Fruit fly (Drosophila melanogaster) whole organism, embryonic: Measurements from ENCODE around the gene Indy.

Source experiments
- CG10209 ChIP-seq: fragments of 200-800 bp; sonication (Bioruptor generic); optimal IDR thresholded peaks from 3 replicates; lab custom pipeline; 2017; ENCODE audit warnings: missing biosample characterization, mild to moderate bottlenecking, missing genetic modification characterization, missing genetic modification reagents
- CG1024 ChIP-seq: fragments of 200-800 bp; sonication (Bioruptor generic); IDR thresholded peaks from 2 replicates; pipeline ENCODE4 v1.3.6; 2022; ENCODE audit warnings: missing biosample characterization, missing genetic modification characterization
- CG10321 ChIP-seq: fragments of 200-800 bp; sonication (Bioruptor generic); IDR thresholded peaks from 2 replicates; pipeline ENCODE4 v1.3.6; 2022; ENCODE audit warnings: missing biosample characterization, missing genetic modification characterization
- CG10543 ChIP-seq: fragments of 200-800 bp; sonication (Bioruptor generic); optimal IDR thresholded peaks from 3 replicates; lab custom pipeline; 2017; ENCODE audit warnings: missing biosample characterization, mild to moderate bottlenecking, missing genetic modification characterization, moderate library complexity
- CG11456 ChIP-seq: fragments of 200-800 bp; sonication (Bioruptor generic); IDR thresholded peaks from 3 replicates; pipeline ENCODE4 v1.3.6; 2022; ENCODE audit warnings: missing biosample characterization, missing genetic modification characterization
- CG12104 ChIP-seq: fragments of 200-800 bp; sonication (Bioruptor generic); optimal IDR thresholded peaks from 3 replicates; lab custom pipeline; 2016; ENCODE audit warnings: missing biosample characterization, missing genetic modification characterization
- CG12744 ChIP-seq: fragments of 200-800 bp; sonication (Bioruptor generic); optimal IDR thresholded peaks from 2 replicates; lab custom pipeline; 2016; ENCODE audit warnings: missing biosample characterization, missing genetic modification characterization
- CG13894 ChIP-seq: fragments of 200-800 bp; sonication (Bioruptor generic); optimal IDR thresholded peaks from 3 replicates; lab custom pipeline; 2018; ENCODE audit warnings: missing biosample characterization, mild to moderate bottlenecking, missing genetic modification characterization, moderate library complexity
- CG14667 ChIP-seq: fragments of 200-800 bp; sonication (Bioruptor generic); IDR thresholded peaks from 2 replicates; pipeline ENCODE4 v1.3.6; 2022; ENCODE audit warnings: missing biosample characterization, missing genetic modification characterization
- CG17912 ChIP-seq: fragments of 200-800 bp; sonication (Bioruptor generic); optimal IDR thresholded peaks from 2 replicates; lab custom pipeline; 2018; ENCODE audit warnings: missing biosample characterization, mild to moderate bottlenecking, missing genetic modification characterization
- CG18011 ChIP-seq: fragments of 200-800 bp; sonication (Bioruptor generic); optimal IDR thresholded peaks from 2 replicates; lab custom pipeline; 2017; ENCODE audit warnings: missing biosample characterization, missing genetic modification characterization, mild to moderate bottlenecking, moderate library complexity, missing genotype
- CG18619 ChIP-seq: fragments of 200-800 bp; sonication (Bioruptor generic); optimal IDR thresholded peaks from 3 replicates; lab custom pipeline; 2017; ENCODE audit warnings: missing biosample characterization, mild to moderate bottlenecking, missing genetic modification characterization
- CG2199 ChIP-seq: fragments of 200-800 bp; sonication (Bioruptor generic); IDR thresholded peaks from 3 replicates; pipeline ENCODE4 v1.3.6; 2022; ENCODE audit warnings: missing biosample characterization, missing genetic modification characterization
- CG3281 ChIP-seq: fragments of 200-800 bp; sonication (Bioruptor generic); optimal IDR thresholded peaks from 3 replicates; lab custom pipeline; 2017; ENCODE audit warnings: missing biosample characterization, mild to moderate bottlenecking, missing genetic modification characterization
- CG8290 ChIP-seq, 3 experiments: fragments of 200-800 bp; sonication (Bioruptor generic); optimal IDR thresholded peaks; 2 replicates each; lab custom pipeline; 2016 to 2019; ENCODE audit warnings: missing biosample characterization in 3 of 3, missing genetic modification characterization in 3 of 3, mild to moderate bottlenecking in 2 of 3, moderate library complexity in 1 of 3
- CG9215 ChIP-seq: fragments of 200-800 bp; sonication (Bioruptor generic); IDR thresholded peaks from 2 replicates; pipeline ENCODE4 v1.3.6; 2022; ENCODE audit warnings: missing biosample characterization, missing genetic modification characterization
- CG9727 ChIP-seq: fragments of 200-800 bp; sonication (Bioruptor generic); optimal IDR thresholded peaks from 3 replicates; lab custom pipeline; 2017; ENCODE audit warnings: missing biosample characterization, mild to moderate bottlenecking, missing genetic modification characterization
- CHES-1-like ChIP-seq: fragments of 200-800 bp; sonication (Bioruptor generic); optimal IDR thresholded peaks from 2 replicates; lab custom pipeline; 2016; ENCODE audit warnings: missing biosample characterization, missing genetic modification characterization
- Camta ChIP-seq: fragments of 200-800 bp; sonication (Bioruptor generic); optimal IDR thresholded peaks from 2 replicates; lab custom pipeline; 2016; ENCODE audit warnings: missing biosample characterization, missing genetic modification characterization
- Eip74EF ChIP-seq, 2 experiments: fragments of 200-800 bp in 1 of 2; fragments of >200 bp in 1 of 2; sonication (Bioruptor generic) in 1 of 2; optimal IDR thresholded peaks; 2 replicates each; lab custom pipeline; 2017 to 2019; ENCODE audit warnings: missing biosample characterization in 2 of 2, missing genetic modification characterization in 2 of 2, mild to moderate bottlenecking in 1 of 2, moderate library complexity in 1 of 2
- Hand ChIP-seq: fragments of 200-800 bp; sonication (Bioruptor generic); optimal IDR thresholded peaks from 2 replicates; lab custom pipeline; 2017; ENCODE audit warnings: mild to moderate bottlenecking, missing biosample characterization, missing genetic modification reagents, missing genetic modification characterization
- Hmx ChIP-seq: fragments of 200-800 bp; sonication (Bioruptor generic); optimal IDR thresholded peaks from 2 replicates; lab custom pipeline; 2016; ENCODE audit warnings: missing biosample characterization, missing genetic modification characterization
- Hr3 ChIP-seq: fragments of 200-800 bp; sonication (Bioruptor generic); optimal IDR thresholded peaks from 3 replicates; lab custom pipeline; 2016; ENCODE audit warnings: missing biosample characterization, missing genetic modification characterization
- Myb ChIP-seq: fragments of 200-800 bp; sonication (Bioruptor generic); optimal IDR thresholded peaks from 2 replicates; lab custom pipeline; 2016; ENCODE audit warnings: missing biosample characterization, missing genetic modification characterization
- Opbp ChIP-seq: fragments of 200-800 bp; sonication (Bioruptor generic); IDR thresholded peaks from 3 replicates; pipeline ENCODE4 v1.3.6; 2022; ENCODE audit warnings: missing biosample characterization, missing genetic modification characterization; ENCODE audit not compliant: partially characterized antibody
- Scr ChIP-seq: fragments of 200-800 bp; sonication (Bioruptor generic); IDR thresholded peaks from 2 replicates; pipeline ENCODE4 v1.3.6; 2022; ENCODE audit warnings: missing biosample characterization, missing genetic modification characterization; ENCODE audit not compliant: partially characterized antibody
- Side ChIP-seq: fragments of 200-800 bp; sonication (Bioruptor generic); optimal IDR thresholded peaks from 2 replicates; lab custom pipeline; 2016; ENCODE audit warnings: missing biosample characterization, missing genetic modification characterization
- Trl ChIP-seq, 3 experiments: fragments of >200 bp in 2 of 3; fragments of 200-800 bp in 1 of 3; sonication (Bioruptor generic) in 1 of 3; optimal IDR thresholded peaks; 2 replicates in 1 of 3; 3 replicates in 2 of 3; lab custom pipeline; 2016 to 2017; ENCODE audit warnings: missing biosample characterization in 1 of 3, missing genetic modification characterization in 1 of 3
- bcd ChIP-seq: fragments of 200-800 bp; sonication (Bioruptor generic); optimal IDR thresholded peaks from 2 replicates; lab custom pipeline; 2017; ENCODE audit warnings: missing biosample characterization, mild to moderate bottlenecking, missing genetic modification characterization
- chinmo ChIP-seq: fragments of 200-800 bp; sonication (Bioruptor generic); IDR thresholded peaks from 4 replicates; pipeline ENCODE4 v1.3.6; 2022; ENCODE audit warnings: missing biosample characterization, missing genetic modification characterization; ENCODE audit not compliant: partially characterized antibody
- dati ChIP-seq: fragments of 200-800 bp; sonication (Bioruptor generic); IDR thresholded peaks from 2 replicates; pipeline ENCODE4 v1.3.6; 2022; ENCODE audit warnings: missing biosample characterization, missing genetic modification characterization
- dimm ChIP-seq: fragments of 200-800 bp; sonication (Bioruptor generic); IDR thresholded peaks from 2 replicates; pipeline ENCODE4 v1.3.6; 2022; ENCODE audit warnings: missing biosample characterization, missing genetic modification characterization
- en ChIP-seq: fragments of 200-800 bp; sonication (Bioruptor generic); optimal IDR thresholded peaks from 2 replicates; lab custom pipeline; 2016; ENCODE audit warnings: missing biosample characterization, missing genetic modification characterization
- fu2 ChIP-seq: fragments of 200-800 bp; sonication (Bioruptor generic); optimal IDR thresholded peaks from 2 replicates; lab custom pipeline; 2016; ENCODE audit warnings: missing biosample characterization, missing genetic modification characterization
- hbn ChIP-seq: fragments of 200-800 bp; sonication (Bioruptor generic); IDR thresholded peaks from 2 replicates; pipeline ENCODE4 v1.3.6; 2022; ENCODE audit warnings: missing biosample characterization, missing genetic modification characterization; ENCODE audit not compliant: partially characterized antibody
- her ChIP-seq: fragments of 200-800 bp; sonication (Bioruptor generic); optimal IDR thresholded peaks from 2 replicates; lab custom pipeline; 2016; ENCODE audit warnings: missing biosample characterization, missing genetic modification characterization
- lola ChIP-seq, 3 experiments: fragments of >200 bp in 2 of 3; fragments of 200-800 bp in 1 of 3; sonication (Bioruptor generic) in 1 of 3; optimal IDR thresholded peaks; 2 replicates each; lab custom pipeline; 2017 to 2019; ENCODE audit warnings: missing biosample characterization in 3 of 3, missing genetic modification characterization in 3 of 3, mild to moderate bottlenecking in 1 of 3, moderate library complexity in 1 of 3
- mld ChIP-seq: fragments of 200-800 bp; sonication (Bioruptor generic); IDR thresholded peaks from 3 replicates; pipeline ENCODE4 v1.3.6; 2022; ENCODE audit warnings: missing biosample characterization, missing genetic modification characterization; ENCODE audit not compliant: partially characterized antibody
- oc ChIP-seq: fragments of 200-800 bp; sonication (Bioruptor generic); optimal IDR thresholded peaks from 2 replicates; lab custom pipeline; 2018; ENCODE audit warnings: missing biosample characterization, mild to moderate bottlenecking, missing genetic modification characterization, moderate library complexity
- prd ChIP-seq, 3 experiments: fragments of >200 bp in 2 of 3; fragments of 200-800 bp in 1 of 3; sonication (Bioruptor generic) in 1 of 3; optimal IDR thresholded peaks in 2 of 3; IDR thresholded peaks in 1 of 3; 2 replicates in 2 of 3; 3 replicates in 1 of 3; pipeline versions ENCODE4 v1.3.6 to Lab custom; 2017 to 2022; ENCODE audit warnings: missing biosample characterization in 1 of 3, missing genetic modification characterization in 1 of 3
- psq ChIP-seq: fragments of 200-800 bp; sonication (Bioruptor generic); optimal IDR thresholded peaks from 2 replicates; lab custom pipeline; 2017; ENCODE audit warnings: missing biosample characterization, missing genetic modification characterization
- repo ChIP-seq: fragments of 200-800 bp; sonication (Bioruptor generic); optimal IDR thresholded peaks from 2 replicates; lab custom pipeline; 2016; ENCODE audit warnings: missing biosample characterization, missing genetic modification characterization
- scrt ChIP-seq: fragments of 200-800 bp; sonication (Bioruptor generic); optimal IDR thresholded peaks from 2 replicates; lab custom pipeline; 2018; ENCODE audit warnings: missing biosample characterization, mild to moderate bottlenecking, missing genetic modification characterization, moderate library complexity
- sd ChIP-seq: fragments of 200-800 bp; sonication (Bioruptor generic); optimal IDR thresholded peaks from 3 replicates; lab custom pipeline; 2018; ENCODE audit warnings: missing biosample characterization, mild to moderate bottlenecking, missing genetic modification characterization, moderate library complexity
- slou ChIP-seq: fragments of 200-800 bp; sonication (Bioruptor generic); optimal IDR thresholded peaks from 3 replicates; lab custom pipeline; 2016; ENCODE audit warnings: missing biosample characterization, missing genetic modification characterization
- slp2 ChIP-seq: fragments of 200-800 bp; sonication (Bioruptor generic); optimal IDR thresholded peaks from 2 replicates; lab custom pipeline; 2016; ENCODE audit warnings: missing biosample characterization, missing genetic modification characterization
- sug ChIP-seq: fragments of 200-800 bp; optimal IDR thresholded peaks from 2 replicates; lab custom pipeline; 2019; ENCODE audit warnings: missing biosample characterization, mild to moderate bottlenecking, missing genetic modification characterization, moderate library complexity

Indy gene

DNA sequence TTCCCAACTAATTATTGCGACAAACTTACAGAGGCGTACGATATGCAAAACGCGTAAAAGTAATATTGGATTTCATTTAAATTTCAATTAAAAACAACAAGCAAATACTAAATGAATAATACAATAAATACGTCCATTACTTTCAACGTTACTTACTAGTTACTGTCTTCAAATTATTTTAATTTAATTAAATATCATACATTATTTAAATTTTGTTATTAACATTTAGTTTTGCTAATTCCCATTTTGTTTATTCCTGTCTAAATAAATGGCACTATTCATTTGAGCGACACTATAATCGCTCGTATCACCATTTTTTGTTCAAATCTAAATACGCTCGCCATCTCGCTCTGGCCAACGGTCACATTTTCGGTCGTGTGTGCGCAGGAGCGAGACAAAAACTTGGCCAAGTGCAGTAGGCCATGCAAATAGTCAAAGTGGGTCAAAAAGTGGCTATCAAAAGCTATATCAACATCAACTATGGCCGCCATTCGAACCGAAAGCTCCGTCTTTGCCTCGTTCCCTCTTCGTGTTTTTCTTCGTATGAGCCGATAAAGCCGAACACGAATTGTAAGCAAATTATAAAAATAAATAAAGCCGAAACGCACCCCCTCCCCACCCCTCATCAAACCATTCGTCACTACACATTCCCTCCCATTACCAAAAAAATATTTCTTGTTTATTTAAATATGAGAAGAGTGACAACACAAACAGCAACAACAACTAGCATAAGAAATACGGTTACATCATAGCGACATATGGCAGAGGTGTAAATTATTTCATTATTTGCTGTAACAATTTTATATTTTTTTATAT, 56.7 kb downstream of the Indy start (continued):
- no peak for TF ChIP-seq dati (GFP tag; lab: Robert Waterston, UW)
- TF ChIP-seq CG3281 (GFP tag; lab: Kevin White, UChicago): peak; percentile 67
- peak; percentile 77 for TF ChIP-seq CG13894 (tag; lab: Kevin White, UChicago)
- TF ChIP-seq prd (optimal IDR thresholded peaks at IDR 0.05; lab: Kevin White, UChicago): no peak
- TF ChIP-seq prd (GFP tag; IDR thresholded peaks at IDR 0.05; lab: Robert Waterston, UW): no peak
- TF ChIP-seq Hand (GFP tag; lab: Kevin White, UChicago): peak; percentile 33
- TF ChIP-seq Hr3 (GFP tag; lab: Kevin White, UChicago): peak; percentile 97
- TF ChIP-seq CG14667 (GFP tag; lab: Robert Waterston, UW): no peak
- TF ChIP-seq CHES-1-like (GFP tag; lab: Kevin White, UChicago): no peak
- no peak for TF ChIP-seq mld (GFP tag; lab: Robert Waterston, UW)
- TF ChIP-seq CG1024 (GFP tag; lab: Robert Waterston, UW): no peak
- no peak for TF ChIP-seq fu2
- TF ChIP-seq CG8290 (GFP tag; optimal IDR thresholded peaks at IDR 0.05; lab: Kevin White, UChicago): no peak
- TF ChIP-seq CG8290 (tag; optimal IDR thresholded peaks at IDR 0.05; lab: Kevin White, UChicago): peak in 1 of 2 experiments; percentile 78
- no peak for TF ChIP-seq repo (GFP tag; lab: Kevin White, UChicago)
- peak; percentile 78 for TF ChIP-seq CG17912 (GFP tag; lab: Kevin White, UChicago)
- no peak for TF ChIP-seq hbn
- peak; percentile 52 for TF ChIP-seq psq
- TF ChIP-seq Trl (optimal IDR thresholded peaks at IDR 0.05; lab: Kevin White, UChicago): no peak
- TF ChIP-seq Trl (GFP tag; optimal IDR thresholded peaks at IDR 0.05; lab: Kevin White, UChicago): peak; percentile 41
- peak; percentile 57 for TF ChIP-seq bcd
- TF ChIP-seq CG10209 (GFP tag; lab: Kevin White, UChicago): peak; percentile 49
- no peak for TF ChIP-seq CG18011 (GFP tag; lab: Kevin White, UChicago)
- TF ChIP-seq slp2 (GFP tag; lab: Kevin White, UChicago): no peak
- TF ChIP-seq her (GFP tag; lab: Kevin White, UChicago): peak; percentile 22
- TF ChIP-seq Scr (GFP tag; lab: Robert Waterston, UW): no peak
- peak; percentile 100 for TF ChIP-seq chinmo
- TF ChIP-seq CG9727 (GFP tag; lab: Kevin White, UChicago): peak; percentile 6
- TF ChIP-seq slou (GFP tag; lab: Kevin White, UChicago): no peak
- TF ChIP-seq sd (tag; lab: Kevin White, UChicago): peak; percentile 98
- TF ChIP-seq CG11456 (GFP tag; lab: Robert Waterston, UW): no peak
- no peak for TF ChIP-seq CG9215 (GFP tag; lab: Robert Waterston, UW)
- TF ChIP-seq CG18619: peak; percentile 33
- peak; percentile 24 for TF ChIP-seq Myb (GFP tag; lab: Kevin White, UChicago)
- no peak for TF ChIP-seq Opbp (GFP tag; lab: Robert Waterston, UW)
- TF ChIP-seq en (GFP tag; lab: Kevin White, UChicago): no peak
- TF ChIP-seq CG2199 (GFP tag; lab: Robert Waterston, UW): no peak
- TF ChIP-seq dimm (GFP tag; lab: Robert Waterston, UW): no peak
- TF ChIP-seq CG12744 (GFP tag; lab: Kevin White, UChicago): peak; percentile 47
- peak; percentile 25 for TF ChIP-seq Side (GFP tag; lab: Kevin White, UChicago)
- TF ChIP-seq Eip74EF (GFP tag; optimal IDR thresholded peaks at IDR 0.05; lab: Kevin White, UChicago): peak in 1 of 2 experiments; percentile 62
- peak; percentile 67 for TF ChIP-seq scrt (GFP tag; lab: Kevin White, UChicago)
- TF ChIP-seq Hmx: no peak
- peak; percentile 68 for TF ChIP-seq oc (tag; lab: Kevin White, UChicago)
- TF ChIP-seq lola (GFP tag; optimal IDR thresholded peaks at IDR 0.05; lab: Kevin White, UChicago): no peak
- TF ChIP-seq CG10543: peak; percentile 92
- peak; percentile 88 for TF ChIP-seq CG10321
- TF ChIP-seq Camta: no peak
- TF ChIP-seq CG12104 (GFP tag; lab: Kevin White, UChicago): peak; percentile 48
- TF ChIP-seq sug: peak; percentile 89
